Fruit fly (Drosophila melanogaster): ENCODE data around the gene Mob2.

Mob2 gene

DNA sequence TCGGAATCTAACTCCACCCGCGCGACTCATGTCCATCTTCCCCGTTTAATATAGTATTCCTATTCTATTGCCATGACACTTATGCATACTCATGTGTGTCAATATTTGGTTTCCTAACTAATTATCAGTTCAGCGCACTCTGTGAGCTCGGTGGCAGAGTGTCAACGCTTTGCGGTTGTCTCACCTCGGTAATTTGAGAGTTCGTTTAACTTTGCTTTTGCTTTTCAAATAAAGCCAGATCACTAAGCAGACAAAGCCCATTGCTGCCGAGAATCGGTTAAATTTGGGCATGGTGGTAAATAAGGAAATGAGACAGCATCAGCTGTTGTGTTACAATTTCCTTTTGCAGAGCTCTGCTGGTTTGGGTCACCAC, 21.7 kb downstream of the Mob2 start (continued):
- TF ChIP-seq CG6175 (GFP tag; IDR thresholded peaks at IDR 0.05): peak; percentile 9; the same call in 1 of the 3 replicates
- peak; percentile 62 for TF ChIP-seq CG2875 (GFP tag; optimal IDR thresholded peaks at IDR 0.05)
- no peak for TF ChIP-seq CG30020 (tag; optimal IDR thresholded peaks at IDR 0.05)
- peak; percentile 64 for TF ChIP-seq nau (GFP tag; optimal IDR thresholded peaks at IDR 0.05)
- TF ChIP-seq eyg (GFP tag; optimal IDR thresholded peaks at IDR 0.05): peak; percentile 64
- no peak for TF ChIP-seq inv (GFP tag; IDR thresholded peaks at IDR 0.05; ENCODE audit: partially characterized antibody)
- no peak for TF ChIP-seq D (optimal IDR thresholded peaks at IDR 0.05)
- peak; percentile 29 for TF ChIP-seq D (GFP tag; optimal IDR thresholded peaks at IDR 0.05)
- peak; percentile 11 for TF ChIP-seq CG12299 (tag; optimal IDR thresholded peaks at IDR 0.05)
- no peak for TF ChIP-seq CG31388 (GFP tag; optimal IDR thresholded peaks at IDR 0.05)
- peak in 1 of 2 experiments; percentile 90 for TF ChIP-seq Eip74EF (GFP tag; optimal IDR thresholded peaks at IDR 0.05)
- TF ChIP-seq CG8944 (GFP tag; optimal IDR thresholded peaks at IDR 0.05): peak; percentile 19
- TF ChIP-seq Rfx (GFP tag; IDR thresholded peaks at IDR 0.05): peak; percentile 53; the same call in 1 of the 2 replicates
- TF ChIP-seq PHDP (tag; optimal IDR thresholded peaks at IDR 0.05): peak; percentile 54
- peak; percentile 15; the same call in 1 of the 2 replicates for TF ChIP-seq E2f2 (GFP tag; IDR thresholded peaks at IDR 0.05)
- TF ChIP-seq Sox100B (GFP tag; optimal IDR thresholded peaks at IDR 0.05): peak; percentile 49
- TF ChIP-seq gsb-n (tag; optimal IDR thresholded peaks at IDR 0.05): peak; percentile 55
- peak; percentile 13 for TF ChIP-seq CG12659 (GFP tag; optimal IDR thresholded peaks at IDR 0.05)
- TF ChIP-seq CG10431 (GFP tag; optimal IDR thresholded peaks at IDR 0.05): peak; percentile 23
- TF ChIP-seq vnd (GFP tag; IDR thresholded peaks at IDR 0.05; ENCODE audit: partially characterized antibody): no peak
- peak; percentile 1 for TF ChIP-seq grau (tag; optimal IDR thresholded peaks at IDR 0.05)
- TF ChIP-seq Fer3 (tag; optimal IDR thresholded peaks at IDR 0.05): peak; percentile 23
- TF ChIP-seq CG4328 (GFP tag; optimal IDR thresholded peaks at IDR 0.05): peak; percentile 6
- TF ChIP-seq CG12071 (GFP tag; optimal IDR thresholded peaks at IDR 0.05): peak; percentile 72
- TF ChIP-seq CG34376 (GFP tag; optimal IDR thresholded peaks at IDR 0.05): peak; percentile 4
- TF ChIP-seq Mes4 (GFP tag; optimal IDR thresholded peaks at IDR 0.05): peak; percentile 24
- TF ChIP-seq CG10321 (GFP tag; IDR thresholded peaks at IDR 0.05): no peak
- peak; percentile 39 for TF ChIP-seq gem (tag; optimal IDR thresholded peaks at IDR 0.05)
- peak; percentile 20 for TF ChIP-seq CG18262 (tag; optimal IDR thresholded peaks at IDR 0.05)
- TF ChIP-seq CG18619 (GFP tag; optimal IDR thresholded peaks at IDR 0.05): peak; percentile 25
- peak; percentile 42 for TF ChIP-seq CG18599 (GFP tag; optimal IDR thresholded peaks at IDR 0.05)
- peak; percentile 24 for TF ChIP-seq sens (GFP tag)
- TF ChIP-seq so (GFP tag; IDR thresholded peaks at IDR 0.05): peak; percentile 51; the same call in 1 of the 3 replicates
- peak; percentile 44 for TF ChIP-seq CG2678 (tag; optimal IDR thresholded peaks at IDR 0.05)
- peak; percentile 5 for TF ChIP-seq MTF-1 (GFP tag; optimal IDR thresholded peaks at IDR 0.05; ENCODE audit: borderline replicate concordance)
- peak; percentile 10 for TF ChIP-seq bab2 (GFP tag; optimal IDR thresholded peaks at IDR 0.05)
- peak; percentile 54 for TF ChIP-seq CG15514 (GFP tag; optimal IDR thresholded peaks at IDR 0.05)
- TF ChIP-seq ci (GFP tag; IDR thresholded peaks at IDR 0.05): peak; percentile 52; the same call in 2 of the 3 replicates
- peak; percentile 11 for TF ChIP-seq CG7556 (GFP tag; optimal IDR thresholded peaks at IDR 0.05)
- peak; percentile 8 for TF ChIP-seq CHES-1-like (GFP tag; optimal IDR thresholded peaks at IDR 0.05)
- peak; percentile 86 for TF ChIP-seq Med (GFP tag)
- no peak for TF ChIP-seq ERR (GFP tag; optimal IDR thresholded peaks at IDR 0.05)
- TF ChIP-seq Blimp-1 (GFP tag; optimal IDR thresholded peaks at IDR 0.05): peak; percentile 45
- TF ChIP-seq CrebB (tag; optimal IDR thresholded peaks at IDR 0.05): peak; percentile 64
- peak; percentile 10 for TF ChIP-seq CG15696 (tag; optimal IDR thresholded peaks at IDR 0.05)
- no peak for TF ChIP-seq rib (GFP tag; IDR thresholded peaks at IDR 0.05)
- TF ChIP-seq bsh (GFP tag; optimal IDR thresholded peaks at IDR 0.05): peak in 1 of 2 experiments; percentile 54
- TF ChIP-seq dysf (GFP tag; IDR thresholded peaks at IDR 0.05): no peak
- TF ChIP-seq CG3407 (GFP tag; optimal IDR thresholded peaks at IDR 0.05): peak; percentile 63
- TF ChIP-seq CG17912 (GFP tag; optimal IDR thresholded peaks at IDR 0.05): no peak

Measured in whole organism, embryonic.